Worm (Caenorhabditis elegans) whole organism, early embryonic: ENCODE results near the gene clec-172.

Experiments used
- B0310.2 ChIP-seq: sonication (generic microtip); optimal IDR thresholded peaks from 2 replicates; lab custom pipeline; 2016; ENCODE audit warnings: mild to moderate bottlenecking, missing genetic modification characterization, missing compliant biosample characterization
- aly-1 ChIP-seq: sonication (generic microtip); optimal IDR thresholded peaks from 2 replicates; lab custom pipeline; 2016; ENCODE audit warnings: missing genetic modification characterization, missing compliant biosample characterization
- ama-1 ChIP-seq: fragments of 150-350 bp; optimal IDR thresholded peaks from 2 replicates; lab custom pipeline; 2014
- hmbx-1 ChIP-seq: sonication (generic microtip); optimal IDR thresholded peaks from 2 replicates; lab custom pipeline; 2016; ENCODE audit warnings: mild to moderate bottlenecking, missing genetic modification characterization, missing compliant biosample characterization
- pes-1 ChIP-seq: fragments of 200-800 bp; sonication (Bioruptor generic); IDR thresholded peaks from 2 replicates; pipeline ENCODE4 v1.3.6; 2022; ENCODE audit warnings: missing genetic modification reagents, missing genetic modification characterization, missing compliant biosample characterization

ce11 chrIV:1514415-1514814, 2.0 kb downstream of the clec-172 start:
- no peak for TF ChIP-seq aly-1 (tag; lab: Kevin White, UChicago)
- TF ChIP-seq B0310.2, result no peak
- peak; percentile 69 for TF ChIP-seq pes-1
- no peak for TF ChIP-seq hmbx-1 (tag; lab: Kevin White, UChicago)
- TF ChIP-seq ama-1 (lab: Kevin White, UChicago), result no peak
